Fruit fly (Drosophila melanogaster) whole organism, wandering third instar larva: Measurements from ENCODE around the gene CG6409.
A peak's percentile ranks its signal among the peaks of the same experiment; 100 is the strongest.

ENCODE experiments used
- Abd-B ChIP-seq: fragments of >200 bp; optimal IDR thresholded peaks from 2 replicates; lab custom pipeline; 2017; ENCODE audit warnings: missing biosample characterization, missing genetic modification characterization
- CG32264 ChIP-seq: fragments of 200-800 bp; sonication (Bioruptor generic); optimal IDR thresholded peaks from 2 replicates; lab custom pipeline; 2016; ENCODE audit warnings: missing biosample characterization, missing genetic modification characterization
- Dfd ChIP-seq: fragments of >200 bp; optimal IDR thresholded peaks from 2 replicates; lab custom pipeline; 2017; ENCODE audit warnings: missing biosample characterization, missing genetic modification characterization
- Dif ChIP-seq: fragments of 200-275, 200-300 bp; sonication (Bioruptor generic); optimal IDR thresholded peaks from 2 replicates; lab custom pipeline; 2018; ENCODE audit warnings: missing biosample characterization, missing genetic modification characterization; ENCODE audit not compliant: partially characterized antibody
- HLH106 ChIP-seq: fragments of 200-800 bp; optimal IDR thresholded peaks from 3 replicates; lab custom pipeline; 2019; ENCODE audit warnings: missing biosample characterization, mild to moderate bottlenecking, missing genetic modification characterization, moderate library complexity
- Hr78 ChIP-seq: fragments of >200 bp; optimal IDR thresholded peaks from 2 replicates; lab custom pipeline; 2017; ENCODE audit warnings: missing biosample characterization, missing genetic modification characterization
- Hr83 ChIP-seq: fragments of 200-300 bp; sonication (Bioruptor generic); optimal IDR thresholded peaks from 2 replicates; lab custom pipeline; 2016; ENCODE audit warnings: missing biosample characterization, mild to moderate bottlenecking, missing genetic modification characterization, moderate library complexity; ENCODE audit not compliant: poor library complexity, severe bottlenecking
- Mio ChIP-seq: sonication (Bioruptor generic); optimal IDR thresholded peaks from 2 replicates; lab custom pipeline; 2016; ENCODE audit warnings: missing biosample characterization, missing genetic modification characterization
- Myc ChIP-seq: fragments of >200 bp; optimal IDR thresholded peaks from 2 replicates; lab custom pipeline; 2017
- N ChIP-seq: fragments of >200 bp; optimal IDR thresholded peaks from 2 replicates; lab custom pipeline; 2018; ENCODE audit warnings: missing biosample characterization, missing external identifiers, missing genetic modification characterization
- OdsH ChIP-seq: fragments of 200-800 bp; sonication (Bioruptor generic); optimal IDR thresholded peaks from 2 replicates; lab custom pipeline; 2016; ENCODE audit warnings: missing biosample characterization, mild to moderate bottlenecking, missing genetic modification characterization
- Rel ChIP-seq, 2 experiments: fragments of 200-800 bp; sonication (Bioruptor generic) in 1 of 2; optimal IDR thresholded peaks; 2 replicates in 1 of 2; 3 replicates in 1 of 2; lab custom pipeline; 2016 to 2019; ENCODE audit warnings: mild to moderate bottlenecking in 2 of 2, missing biosample characterization in 2 of 2, missing genetic modification characterization in 2 of 2, moderate library complexity in 1 of 2
- Sp1 ChIP-seq: fragments of 200-800 bp; sonication (Bioruptor generic); optimal IDR thresholded peaks from 3 replicates; lab custom pipeline; 2019; ENCODE audit warnings: missing biosample characterization, mild to moderate bottlenecking, missing genetic modification characterization, moderate library complexity
- Vsx2 ChIP-seq: fragments of 200-300, 225-300 bp; sonication (Bioruptor generic); optimal IDR thresholded peaks from 2 replicates; lab custom pipeline; 2018; ENCODE audit warnings: missing biosample characterization, missing genetic modification characterization; ENCODE audit not compliant: partially characterized antibody
- br ChIP-seq: fragments of 200-800 bp; sonication (Bioruptor generic); optimal IDR thresholded peaks from 2 replicates; lab custom pipeline; 2016; ENCODE audit warnings: missing biosample characterization, missing genetic modification characterization
- brk ChIP-seq: fragments of 200-800 bp; sonication (Bioruptor generic); optimal IDR thresholded peaks from 2 replicates; lab custom pipeline; 2016; ENCODE audit warnings: missing biosample characterization, mild to moderate bottlenecking, missing genetic modification characterization
- dl ChIP-seq, 2 experiments: fragments of 175-275, 200-275 bp in 1 of 2; fragments of 200-275 bp in 1 of 2; sonication (Bioruptor generic); optimal IDR thresholded peaks; lab custom pipeline; 2018; ENCODE audit warnings: mild to moderate bottlenecking in 2 of 2, missing biosample characterization in 2 of 2, missing genetic modification characterization in 2 of 2, moderate library complexity in 2 of 2; ENCODE audit not compliant: partially characterized antibody in 2 of 2, insufficient read depth in 1 of 2
- dmrt93B ChIP-seq: fragments of 200-800 bp; sonication (Bioruptor generic); optimal IDR thresholded peaks from 2 replicates; lab custom pipeline; 2018; ENCODE audit warnings: missing biosample characterization, mild to moderate bottlenecking, missing genetic modification characterization
- dsf ChIP-seq: sonication (Bioruptor generic); optimal IDR thresholded peaks from 2 replicates; lab custom pipeline; 2016; ENCODE audit warnings: missing biosample characterization, missing genetic modification characterization, borderline replicate concordance
- foxo ChIP-seq, 2 experiments: fragments of 200-800 bp; sonication (Bioruptor generic); optimal IDR thresholded peaks; 2 replicates in 1 of 2; 3 replicates in 1 of 2; lab custom pipeline; 2016 to 2017; ENCODE audit warnings: missing biosample characterization in 2 of 2, missing genetic modification characterization in 2 of 2
- h ChIP-seq: fragments of 200-800 bp; sonication (Bioruptor generic); optimal IDR thresholded peaks from 3 replicates; lab custom pipeline; 2016; ENCODE audit warnings: missing biosample characterization, mild to moderate bottlenecking, missing genetic modification characterization
- pan ChIP-seq: fragments of >200 bp; optimal IDR thresholded peaks from 2 replicates; lab custom pipeline; 2017
- psq ChIP-seq: fragments of 200-800 bp; sonication (Bioruptor generic); optimal IDR thresholded peaks from 3 replicates; lab custom pipeline; 2017; ENCODE audit warnings: missing biosample characterization, mild to moderate bottlenecking, missing genetic modification characterization, moderate library complexity
- rgr ChIP-seq: fragments of 200-800 bp; sonication (Bioruptor generic); optimal IDR thresholded peaks from 3 replicates; lab custom pipeline; 2016; ENCODE audit warnings: missing biosample characterization, mild to moderate bottlenecking, missing genetic modification characterization
- sage ChIP-seq: fragments of 200-800 bp; sonication (Bioruptor generic); optimal IDR thresholded peaks from 2 replicates; lab custom pipeline; 2016; ENCODE audit warnings: missing biosample characterization, mild to moderate bottlenecking, missing genetic modification characterization
- sv ChIP-seq: fragments of 200-800 bp; sonication (Bioruptor generic); optimal IDR thresholded peaks from 3 replicates; lab custom pipeline; 2016; ENCODE audit warnings: missing biosample characterization, missing genetic modification characterization
- tai ChIP-seq: sonication (Bioruptor generic); optimal IDR thresholded peaks from 2 replicates; lab custom pipeline; 2016; ENCODE audit warnings: missing biosample characterization, missing genetic modification characterization
- woc ChIP-seq: sonication (Bioruptor generic); optimal IDR thresholded peaks from 2 replicates; lab custom pipeline; 2016; ENCODE audit warnings: missing biosample characterization, mild to moderate bottlenecking, missing genetic modification characterization

The CG6409 gene

dm6 chr3L:10886371-10886770, 4.2 kb upstream of the CG6409 start, which contains the start of gene OXA1L:
OXA1L (minus strand) TSS chr3L:10886471.
- TF ChIP-seq HLH106 (tag; lab: Kevin White, UChicago) (no peak), pan (lab: Kevin White, UChicago) (no peak), woc (GFP tag; lab: Kevin White, UChicago) (no peak), CG32264 (GFP tag; lab: Kevin White, UChicago) (no peak), OdsH (GFP tag; lab: Kevin White, UChicago) (no peak), Hr78 (no peak)

- no peak for TF ChIP-seq Abd-B (GFP tag; lab: Kevin White, UChicago)
- TF ChIP-seq Myc (lab: Kevin White, UChicago) = peak; percentile 69
Measured at dm6 chr3L:10885711-10886272, 3.6 kb upstream of the CG6409 start.

- TF ChIP-seq br (GFP tag; lab: Kevin White, UChicago) (no peak), Vsx2 (GFP tag; lab: Kevin White, UChicago) (peak; percentile 93), rgr (GFP tag; lab: Kevin White, UChicago) (peak; percentile 91), Rel (GFP tag; optimal IDR thresholded peaks at IDR 0.05; lab: Kevin White, UChicago) (no peak), Rel (tag; optimal IDR thresholded peaks at IDR 0.05; lab: Kevin White, UChicago) (peak; percentile 17)
Measured at dm6 chr3L:10878842-10879241, 3.3 kb downstream of the CG6409 start, which contains the start of the genes CG6418 and Blos4. CG6418 (minus strand) TSS chr3L:10879037. Blos4 (plus strand) TSS chr3L:10879085.

dm6 chr3L:10876036-10876435, 6.2 kb downstream of the CG6409 start:
- TF ChIP-seq Hr83 (no peak), dl (GFP tag; optimal IDR thresholded peaks at IDR 0.05; lab: Kevin White, UChicago; ENCODE audit: insufficient read depth in 1 of 2, partially characterized antibody in 2 of 2) (no peak), foxo (GFP tag; optimal IDR thresholded peaks at IDR 0.05; lab: Kevin White, UChicago) (no peak), br (GFP tag; lab: Kevin White, UChicago) (no peak), rgr (GFP tag; lab: Kevin White, UChicago) (no peak), Myc (lab: Kevin White, UChicago) (no peak), sage (no peak), Vsx2 (GFP tag; lab: Kevin White, UChicago) (no peak)

dm6 chr3L:10871534-10871933, 10.7 kb downstream of the CG6409 start:
- TF ChIP-seq Mio = no peak
- TF ChIP-seq Vsx2 (GFP tag; lab: Kevin White, UChicago) = no peak
- TF ChIP-seq Dfd = peak; percentile 81
- no peak for TF ChIP-seq woc (GFP tag; lab: Kevin White, UChicago)
- no peak for TF ChIP-seq HLH106 (tag; lab: Kevin White, UChicago)

dm6 chr3L:10870087-10870486, 12.1 kb downstream of the CG6409 start:
- TF ChIP-seq tai (GFP tag; lab: Kevin White, UChicago) (no peak), Dfd (peak; percentile 88)
- TF ChIP-seq, all 38 proteins: peak for 1

dm6 chr3L:10869144-10869543, 13.0 kb downstream of the CG6409 start:
- TF ChIP-seq h (no peak), N (GFP tag; lab: Kevin White, UChicago) (no peak)

dm6 chr3L:10867778-10868382, 14.3 kb downstream of the CG6409 start:
- no peak for TF ChIP-seq pan (lab: Kevin White, UChicago)
- TF ChIP-seq brk (GFP tag; lab: Kevin White, UChicago) = peak; percentile 63
- TF ChIP-seq br (GFP tag; lab: Kevin White, UChicago) = peak; percentile 23
- no peak for TF ChIP-seq sv (GFP tag; lab: Kevin White, UChicago)
- peak; percentile 31 for TF ChIP-seq h
- TF ChIP-seq sage = no peak
- TF ChIP-seq psq = peak; percentile 50
- peak; percentile 63 for TF ChIP-seq CG32264 (GFP tag; lab: Kevin White, UChicago)
- TF ChIP-seq HLH106 (tag; lab: Kevin White, UChicago) = peak; percentile 8
- TF ChIP-seq dmrt93B (GFP tag; lab: Kevin White, UChicago) = no peak
- TF ChIP-seq woc (GFP tag; lab: Kevin White, UChicago) = no peak
- TF ChIP-seq Dif (GFP tag; lab: Kevin White, UChicago) = peak; percentile 29
- TF ChIP-seq Rel (GFP tag; optimal IDR thresholded peaks at IDR 0.05; lab: Kevin White, UChicago) = no peak
- TF ChIP-seq Rel (tag; optimal IDR thresholded peaks at IDR 0.05; lab: Kevin White, UChicago) = peak; percentile 48
- no peak for TF ChIP-seq Abd-B (GFP tag; lab: Kevin White, UChicago)
- TF ChIP-seq dsf (GFP tag; lab: Kevin White, UChicago) = no peak
- peak; percentile 16 for TF ChIP-seq rgr (GFP tag; lab: Kevin White, UChicago)
- peak in 1 of 2 experiments; percentile 67 for TF ChIP-seq foxo (GFP tag; optimal IDR thresholded peaks at IDR 0.05; lab: Kevin White, UChicago)
- TF ChIP-seq OdsH (GFP tag; lab: Kevin White, UChicago) = no peak
- TF ChIP-seq Sp1 (GFP tag; lab: Kevin White, UChicago) = peak; percentile 38
